Worm (Caenorhabditis elegans) whole organism, early embryonic: Measurements from ENCODE around the gene T07F12.4.

Source experiments
- flt-1 ChIP-seq: fragments of 200-800 bp; sonication (Bioruptor generic); IDR thresholded peaks from 2 replicates; pipeline ENCODE4 v1.3.6; 2022; ENCODE audit warnings: missing genetic modification characterization, missing compliant biosample characterization
- hmg-4 ChIP-seq: fragments of 200-800 bp; sonication (Bioruptor generic); optimal IDR thresholded peaks from 2 replicates; lab custom pipeline; 2018; ENCODE audit warnings: mild to moderate bottlenecking, missing genetic modification characterization, missing compliant biosample characterization
- sea-1 ChIP-seq: fragments of 200-800 bp; sonication (Bioruptor generic); conservative IDR thresholded peaks from 2 replicates; pipeline ENCODE4 v1.3.6; 2022; ENCODE audit warnings: missing genetic modification characterization, missing compliant biosample characterization

ce11 chrX:4881310-4881709 is 19.3 kb downstream of the T07F12.4 start:
- TF ChIP-seq flt-1 (GFP tag; lab: Robert Waterston, UW), result no peak
- TF ChIP-seq sea-1, result no peak
- TF ChIP-seq hmg-4 (GFP tag; lab: Kevin White, UChicago), result peak; percentile 54
